Worm (Caenorhabditis elegans) whole organism, midembryonic: ENCODE data around the gene sru-36.

ENCODE experiments used
- flt-1 ChIP-seq: fragments of 200-800 bp; sonication (Bioruptor generic); IDR thresholded peaks from 2 replicates; pipeline ENCODE4 v1.3.6; 2022; ENCODE audit warnings: missing genetic modification characterization, missing compliant biosample characterization
- ref-1 ChIP-seq: fragments of 200-800 bp; sonication (Bioruptor generic); conservative IDR thresholded peaks from 2 replicates; pipeline ENCODE4 v1.3.6; 2022; ENCODE audit warnings: missing genetic modification reagents, missing genetic modification characterization, missing compliant biosample characterization

- TF ChIP-seq ref-1 (GFP tag; lab: Robert Waterston, UW) (no peak), flt-1 (no peak)
These were observed 45.5 kb upstream of the sru-36 start for ce11 chrV:9796002-9796401.
